Worm (Caenorhabditis elegans) whole organism, L2 larva: ENCODE data around the gene syx-3.

Experiments used
- aly-2 ChIP-seq: fragments of 150-350 bp; optimal IDR thresholded peaks from 2 replicates; lab custom pipeline; 2014; ENCODE audit warnings: missing biosample characterization, missing genetic modification characterization
- blmp-1 ChIP-seq: sonication (generic microtip); optimal IDR thresholded peaks from 2 replicates; lab custom pipeline; 2017; ENCODE audit warnings: missing genetic modification characterization, mild to moderate bottlenecking, missing compliant biosample characterization, antibody characterized with exemption, moderate library complexity; ENCODE audit not compliant: insufficient read depth
- crh-2 ChIP-seq: sonication (generic microtip); optimal IDR thresholded peaks from 2 replicates; lab custom pipeline; 2017; ENCODE audit warnings: missing biosample characterization, missing genetic modification characterization
- elt-1 ChIP-seq: fragments of 150-350 bp; optimal IDR thresholded peaks from 2 replicates; lab custom pipeline; 2014; ENCODE audit warnings: missing biosample characterization, missing genetic modification characterization
- elt-3 ChIP-seq: sonication (generic microtip); optimal IDR thresholded peaks from 2 replicates; lab custom pipeline; 2017; ENCODE audit warnings: missing biosample characterization, missing genetic modification characterization
- fos-1 ChIP-seq: fragments of 150-350 bp; optimal IDR thresholded peaks from 2 replicates; lab custom pipeline; 2014; ENCODE audit warnings: missing biosample characterization, missing genetic modification characterization
- gmeb-1 ChIP-seq: fragments of 150-350 bp; optimal IDR thresholded peaks from 2 replicates; lab custom pipeline; 2014; ENCODE audit warnings: missing biosample characterization, missing genetic modification characterization
- lin-39 ChIP-seq: fragments of 150-350 bp; optimal IDR thresholded peaks from 2 replicates; lab custom pipeline; 2014; ENCODE audit warnings: missing biosample characterization, missing genetic modification reagents, missing genetic modification characterization
- lsy-2 ChIP-seq, 2 experiments: fragments of 150-350 bp in 1 of 2; sonication (generic microtip) in 1 of 2; optimal IDR thresholded peaks; 2 replicates each; lab custom pipeline; 2014 to 2017; ENCODE audit warnings: missing biosample characterization in 2 of 2, missing genetic modification characterization in 2 of 2
- mab-5 ChIP-seq: fragments of 150-350 bp; optimal IDR thresholded peaks from 2 replicates; lab custom pipeline; 2014; ENCODE audit warnings: missing biosample characterization, missing genetic modification characterization
- mbf-1 ChIP-seq: sonication (generic microtip); optimal IDR thresholded peaks from 2 replicates; lab custom pipeline; 2017; ENCODE audit warnings: missing biosample characterization, missing genetic modification characterization
- nhr-11 ChIP-seq: fragments of 150-350 bp; optimal IDR thresholded peaks from 2 replicates; lab custom pipeline; 2014; ENCODE audit warnings: missing biosample characterization, missing genetic modification characterization
- nhr-129 ChIP-seq: fragments of 150-350 bp; optimal IDR thresholded peaks from 2 replicates; lab custom pipeline; 2014; ENCODE audit warnings: missing biosample characterization, missing genetic modification characterization
- peb-1 ChIP-seq: fragments of 150-350 bp; optimal IDR thresholded peaks from 2 replicates; lab custom pipeline; 2014; ENCODE audit warnings: missing biosample characterization, missing genetic modification characterization
- unc-62 ChIP-seq: fragments of 150-350 bp; optimal IDR thresholded peaks from 2 replicates; lab custom pipeline; 2014; ENCODE audit warnings: missing biosample characterization, missing genetic modification reagents, missing genetic modification characterization
- zag-1 ChIP-seq: fragments of 150-350 bp; optimal IDR thresholded peaks from 2 replicates; lab custom pipeline; 2014; ENCODE audit warnings: missing biosample characterization, missing genetic modification characterization
- ztf-1 ChIP-seq: fragments of 200-800 bp; sonication (Bioruptor generic); conservative IDR thresholded peaks from 2 replicates; pipeline ENCODE4 v1.3.6; 2022; ENCODE audit warnings: missing genetic modification characterization, missing compliant biosample characterization
- ztf-4 ChIP-seq: fragments of 150-350 bp; optimal IDR thresholded peaks from 2 replicates; lab custom pipeline; 2014; ENCODE audit warnings: missing biosample characterization, missing genetic modification characterization

The syx-3 gene

DNA sequence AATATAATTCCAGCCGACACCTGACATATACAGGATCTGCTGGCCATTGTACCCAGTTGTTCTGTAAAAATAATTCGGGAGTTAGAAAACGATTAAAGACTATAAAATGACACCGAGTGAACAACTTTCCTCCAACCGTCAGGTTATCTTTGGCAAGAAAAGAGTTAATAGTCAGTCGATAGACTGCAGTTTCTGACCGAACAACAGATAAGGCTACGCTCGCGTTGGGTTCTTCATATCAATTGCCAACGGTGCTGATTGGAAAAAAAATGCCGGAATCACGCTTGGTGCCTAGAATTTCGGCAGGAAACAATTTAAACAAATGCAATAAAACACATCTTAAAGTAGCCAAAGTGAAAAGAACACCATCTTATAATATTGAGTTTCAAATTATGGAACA is 51.6 kb downstream of the syx-3 start, which contains the start of gene scav-1:
Gene scav-1 (minus strand): TSS at position 61 of the 400 bp plus-strand sequence.
- TF ChIP-seq unc-62 (GFP tag; lab: Kevin White, UChicago) (no peak), zag-1 (tag; lab: Kevin White, UChicago) (no peak), lsy-2 (tag; optimal IDR thresholded peaks at IDR 0.05; lab: Kevin White, UChicago) (no peak), elt-1 (tag; lab: Kevin White, UChicago) (no peak), ztf-1 (no peak), fos-1 (tag; lab: Kevin White, UChicago) (peak; percentile 92), mab-5 (tag; lab: Kevin White, UChicago) (no peak), blmp-1 (tag; lab: Kevin White, UChicago) (no peak), aly-2 (tag; lab: Kevin White, UChicago) (no peak), lin-39 (tag; lab: Kevin White, UChicago) (no peak), mbf-1 (tag; lab: Kevin White, UChicago) (no peak), gmeb-1 (tag; lab: Kevin White, UChicago) (peak; percentile 6), nhr-129 (tag; lab: Kevin White, UChicago) (peak; percentile 0), nhr-11 (tag; lab: Kevin White, UChicago) (no peak), crh-2 (tag; lab: Kevin White, UChicago) (peak; percentile 41), elt-3 (tag; lab: Kevin White, UChicago) (no peak), peb-1 (tag; lab: Kevin White, UChicago) (no peak), ztf-4 (tag; lab: Kevin White, UChicago) (no peak)
